Worm (Caenorhabditis elegans) whole organism, L4 larva: ENCODE results near the gene F58G11.4.

ENCODE experiments used
- fkh-10 ChIP-seq: fragments of 150-350 bp; optimal IDR thresholded peaks from 2 replicates; lab custom pipeline; 2014; ENCODE audit warnings: missing biosample characterization, missing genetic modification reagents, missing genetic modification characterization
- pha-4 ChIP-seq, 2 experiments: fragments of 150-350 bp in 1 of 2; fragments of 200-800 bp in 1 of 2; sonication (Bioruptor generic) in 1 of 2; IDR thresholded peaks in 1 of 2; optimal IDR thresholded peaks in 1 of 2; 2 replicates each; pipeline versions ENCODE4 v1.3.6 to Lab custom; 2014 to 2022; ENCODE audit warnings: missing genetic modification characterization in 2 of 2, missing genetic modification reagents in 2 of 2, missing biosample characterization in 1 of 2, missing compliant biosample characterization in 1 of 2
- snpc-4 ChIP-seq: fragments of 150-350 bp; optimal IDR thresholded peaks from 2 replicates; lab custom pipeline; 2014; ENCODE audit warnings: missing biosample characterization, missing genetic modification characterization
- zfp-3 ChIP-seq: fragments of 200-800 bp; sonication (Bioruptor generic); conservative IDR thresholded peaks from 2 replicates; pipeline ENCODE4 v1.3.6; 2022; ENCODE audit warnings: missing genetic modification reagents, missing genetic modification characterization, missing compliant biosample characterization
- ztf-11 ChIP-seq: fragments of 150-350 bp; optimal IDR thresholded peaks from 2 replicates; lab custom pipeline; 2014; ENCODE audit warnings: missing biosample characterization, missing genetic modification characterization

DNA sequence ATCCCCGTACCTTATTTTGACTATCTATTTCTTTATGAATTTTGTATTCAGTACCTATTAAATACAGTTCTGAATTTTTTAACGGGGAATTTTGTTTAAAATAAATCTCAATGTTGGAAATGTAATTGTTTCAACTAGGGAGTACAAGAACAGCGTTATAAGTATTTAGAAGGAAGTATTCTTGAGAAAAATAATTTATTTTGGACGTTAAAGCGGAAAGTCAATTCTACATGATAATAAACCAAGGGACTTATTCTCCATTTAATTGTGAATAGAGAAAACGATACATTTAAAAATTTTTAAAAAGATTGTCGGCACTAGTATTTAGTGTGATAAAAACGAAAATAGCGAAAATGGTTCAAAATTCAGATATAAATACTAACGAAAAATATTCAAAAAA, 3.2 kb upstream of the F58G11.4 start:
- TF ChIP-seq snpc-4 (no peak), ztf-11 (tag; lab: Kevin White, UChicago) (no peak), fkh-10 (GFP tag; lab: Kevin White, UChicago) (no peak), pha-4 (GFP tag; IDR thresholded peaks at IDR 0.05; lab: Robert Waterston, UW) (peak; percentile 51; the same call in 1 of the 2 replicates), pha-4 (tag; optimal IDR thresholded peaks at IDR 0.05; lab: Kevin White, UChicago) (no peak), zfp-3 (GFP tag; lab: Robert Waterston, UW) (no peak)
